Worm (Caenorhabditis elegans) whole organism, L4 larva: ENCODE data around the gene Y73F4A.3.

ENCODE experiments used
- D1046.2 ChIP-seq: fragments of 200-800 bp; sonication (Bioruptor generic); IDR thresholded peaks from 2 replicates; pipeline ENCODE4 v1.3.6; 2022; ENCODE audit warnings: missing genetic modification characterization, missing compliant biosample characterization
- F37D6.2 ChIP-seq: sonication (generic microtip); optimal IDR thresholded peaks from 2 replicates; lab custom pipeline; 2016; ENCODE audit warnings: mild to moderate bottlenecking, missing genetic modification characterization, missing compliant biosample characterization
- F44E2.7 ChIP-seq: fragments of 200-800 bp; sonication (Bioruptor generic); IDR thresholded peaks from 2 replicates; pipeline ENCODE4 v2.1.2; 2022; ENCODE audit warnings: missing genetic modification characterization, missing compliant biosample characterization
- F49E8.2 ChIP-seq: sonication (generic microtip); optimal IDR thresholded peaks from 2 replicates; lab custom pipeline; 2016; ENCODE audit warnings: missing compliant biosample characterization, mild to moderate bottlenecking, missing genetic modification characterization, borderline replicate concordance
- T20F7.1 ChIP-seq: fragments of 200-800 bp; sonication (Bioruptor generic); optimal IDR thresholded peaks from 2 replicates; lab custom pipeline; 2018; ENCODE audit warnings: mild to moderate bottlenecking, missing genetic modification characterization, missing compliant biosample characterization
- Y5F2A.4 ChIP-seq: fragments of 200-800 bp; sonication (Bioruptor generic); optimal IDR thresholded peaks from 2 replicates; lab custom pipeline; 2018; ENCODE audit warnings: mild to moderate bottlenecking, missing genetic modification characterization, missing compliant biosample characterization
- ZK546.5 ChIP-seq, 2 experiments: sonication (generic microtip); optimal IDR thresholded peaks; 2 replicates each; lab custom pipeline; 2017; ENCODE audit warnings: missing biosample characterization in 2 of 2, missing genetic modification characterization in 2 of 2
- aha-1 ChIP-seq: fragments of 150-350 bp; peaks from one replicate; lab custom pipeline; 2014; ENCODE audit warnings: missing biosample characterization, missing genetic modification characterization
- ama-1 ChIP-seq: fragments of 150-350 bp; optimal IDR thresholded peaks from 2 replicates; lab custom pipeline; 2014; ENCODE audit warnings: inconsistent platforms, mixed read lengths
- arid-1 ChIP-seq: fragments of 200-800 bp; sonication (Bioruptor generic); conservative IDR thresholded peaks from 2 replicates; pipeline ENCODE4 v1.3.6; 2022; ENCODE audit warnings: missing genetic modification reagents, missing genetic modification characterization, missing compliant biosample characterization
- attf-4 ChIP-seq: sonication (generic microtip); optimal IDR thresholded peaks from 3 replicates; lab custom pipeline; 2017; ENCODE audit warnings: missing biosample characterization, missing genetic modification characterization
- ceh-20 ChIP-seq: fragments of 200-800 bp; sonication (Bioruptor generic); IDR thresholded peaks from 2 replicates; pipeline ENCODE4 v1.3.6; 2022; ENCODE audit warnings: missing genetic modification reagents, missing genetic modification characterization, missing compliant biosample characterization
- ceh-32 ChIP-seq: sonication (generic microtip); optimal IDR thresholded peaks from 2 replicates; lab custom pipeline; 2016; ENCODE audit warnings: mild to moderate bottlenecking, missing genetic modification characterization, missing compliant biosample characterization; ENCODE audit not compliant: poor library complexity
- ceh-62 ChIP-seq: sonication (generic microtip); optimal IDR thresholded peaks from 2 replicates; lab custom pipeline; 2017; ENCODE audit warnings: missing biosample characterization, missing genetic modification characterization
- ces-1 ChIP-seq: fragments of 150-350 bp; sonication (generic microtip); optimal IDR thresholded peaks from 4 replicates; lab custom pipeline; 2014; ENCODE audit warnings: missing biosample characterization, missing genetic modification reagents, missing genetic modification characterization
- daf-12 ChIP-seq: fragments of 150-350 bp; optimal IDR thresholded peaks from 2 replicates; lab custom pipeline; 2014; ENCODE audit warnings: missing biosample characterization, missing genetic modification reagents, missing genetic modification characterization
- dmd-8 ChIP-seq: fragments of 200-800 bp; sonication (Bioruptor generic); IDR thresholded peaks from 2 replicates; pipeline ENCODE4 v1.3.6; 2022; ENCODE audit warnings: missing genetic modification characterization, missing compliant biosample characterization
- dmd-9 ChIP-seq: fragments of 200-800 bp; sonication (Bioruptor generic); IDR thresholded peaks from 2 replicates; pipeline ENCODE4 v1.3.6; 2022; ENCODE audit warnings: missing genetic modification reagents, missing genetic modification characterization, missing compliant biosample characterization
- dpl-1 ChIP-seq: fragments of 150-350 bp; optimal IDR thresholded peaks from 2 replicates; lab custom pipeline; 2014; ENCODE audit warnings: missing biosample characterization, missing genetic modification reagents, missing genetic modification characterization
- duxl-1 ChIP-seq: sonication (generic microtip); optimal IDR thresholded peaks from 2 replicates; lab custom pipeline; 2016; ENCODE audit warnings: mild to moderate bottlenecking, missing genetic modification characterization, moderate library complexity, missing compliant biosample characterization; ENCODE audit not compliant: poor library complexity
- dve-1 ChIP-seq: sonication (generic microtip); optimal IDR thresholded peaks from 2 replicates; lab custom pipeline; 2017; ENCODE audit warnings: antibody characterized with exemption, mild to moderate bottlenecking, missing genetic modification characterization, missing compliant biosample characterization; ENCODE audit not compliant: insufficient read depth
- gei-8 ChIP-seq: fragments of 200-800 bp; sonication (Bioruptor generic); optimal IDR thresholded peaks from 2 replicates; lab custom pipeline; 2018; ENCODE audit warnings: mild to moderate bottlenecking, missing genetic modification characterization, missing compliant biosample characterization
- hif-1 ChIP-seq, 2 experiments: sonication (generic microtip); optimal IDR thresholded peaks; 2 replicates each; lab custom pipeline; 2016 to 2017; ENCODE audit warnings: missing compliant biosample characterization in 2 of 2, missing genetic modification characterization in 2 of 2, missing genetic modification reagents in 2 of 2, missing genotype in 2 of 2, mild to moderate bottlenecking in 1 of 2
- hlh-30 ChIP-seq: sonication (generic microtip); optimal IDR thresholded peaks from 2 replicates; lab custom pipeline; 2017; ENCODE audit warnings: antibody characterized with exemption, mild to moderate bottlenecking, missing genetic modification characterization, missing compliant biosample characterization; ENCODE audit not compliant: insufficient read depth
- lim-7 ChIP-seq: fragments of 200-800 bp; sonication (Bioruptor generic); IDR thresholded peaks from 2 replicates; pipeline ENCODE4 v1.3.6; 2022; ENCODE audit warnings: missing genetic modification characterization, missing compliant biosample characterization
- lin-13 ChIP-seq: fragments of 150-350 bp; optimal IDR thresholded peaks from 2 replicates; lab custom pipeline; 2014; ENCODE audit warnings: missing biosample characterization, missing genetic modification reagents, missing genetic modification characterization
- lin-15B ChIP-seq: fragments of 150-350 bp; sonication (generic microtip); optimal IDR thresholded peaks from 3 replicates; lab custom pipeline; 2014; ENCODE audit warnings: missing biosample characterization, missing genetic modification characterization
- lir-3 ChIP-seq: sonication (generic microtip); optimal IDR thresholded peaks from 2 replicates; lab custom pipeline; 2016; ENCODE audit warnings: mild to moderate bottlenecking, missing genetic modification characterization, missing compliant biosample characterization
- mxl-2 ChIP-seq: fragments of 200-800 bp; sonication (Bioruptor generic); conservative IDR thresholded peaks from 2 replicates; pipeline ENCODE4 v1.3.6; 2022; ENCODE audit warnings: missing genetic modification reagents, missing genetic modification characterization, missing compliant biosample characterization
- nhr-102 ChIP-seq: sonication (generic microtip); optimal IDR thresholded peaks from 2 replicates; lab custom pipeline; 2016; ENCODE audit warnings: mild to moderate bottlenecking, missing genetic modification characterization, moderate library complexity, missing compliant biosample characterization
- nhr-111 ChIP-seq: fragments of 200-800 bp; sonication (Bioruptor generic); optimal IDR thresholded peaks from 2 replicates; lab custom pipeline; 2018; ENCODE audit warnings: mild to moderate bottlenecking, missing genetic modification characterization, missing compliant biosample characterization
- nhr-42 ChIP-seq: fragments of 200-800 bp; sonication (Bioruptor generic); IDR thresholded peaks from 2 replicates; pipeline ENCODE4 v1.3.6; 2022; ENCODE audit warnings: missing genetic modification characterization, missing compliant biosample characterization
- nhr-48 ChIP-seq: sonication (generic microtip); optimal IDR thresholded peaks from 2 replicates; lab custom pipeline; 2016; ENCODE audit warnings: mild to moderate bottlenecking, missing genetic modification characterization, missing compliant biosample characterization
- pha-4 ChIP-seq, 2 experiments: fragments of 150-350 bp in 1 of 2; fragments of 200-800 bp in 1 of 2; sonication (Bioruptor generic) in 1 of 2; IDR thresholded peaks in 1 of 2; optimal IDR thresholded peaks in 1 of 2; 2 replicates each; pipeline versions ENCODE4 v1.3.6 to Lab custom; 2014 to 2022; ENCODE audit warnings: missing genetic modification characterization in 2 of 2, missing genetic modification reagents in 2 of 2, missing biosample characterization in 1 of 2, missing compliant biosample characterization in 1 of 2
- pqm-1 ChIP-seq: sonication (generic microtip); optimal IDR thresholded peaks from 2 replicates; lab custom pipeline; 2017; ENCODE audit warnings: missing biosample characterization, missing genetic modification characterization
- rbr-2 ChIP-seq: sonication (generic microtip); optimal IDR thresholded peaks from 2 replicates; lab custom pipeline; 2016; ENCODE audit warnings: missing genotype, missing genetic modification characterization, missing compliant biosample characterization
- snpc-1.2 ChIP-seq: fragments of 200-800 bp; sonication (Bioruptor generic); IDR thresholded peaks from 2 replicates; pipeline ENCODE4 v1.3.6; 2022; ENCODE audit warnings: missing genetic modification reagents, missing genetic modification characterization, missing compliant biosample characterization
- snpc-4 ChIP-seq: fragments of 150-350 bp; optimal IDR thresholded peaks from 2 replicates; lab custom pipeline; 2014; ENCODE audit warnings: missing biosample characterization, missing genetic modification characterization
- spr-1 ChIP-seq: sonication (generic microtip); optimal IDR thresholded peaks from 2 replicates; lab custom pipeline; 2016; ENCODE audit warnings: mild to moderate bottlenecking, missing genetic modification characterization, missing compliant biosample characterization
- unc-62 ChIP-seq, 3 experiments: fragments of 150-350 bp in 1 of 3; sonication (generic microtip); optimal IDR thresholded peaks in 2 of 3; peaks in 1 of 3; 1 replicate in 1 of 3; 2 replicates in 2 of 3; lab custom pipeline; 2014 to 2017; ENCODE audit warnings: missing biosample characterization in 3 of 3, missing genetic modification characterization in 3 of 3, missing genetic modification reagents in 3 of 3, missing genotype in 1 of 3
- zip-11 ChIP-seq: fragments of 200-800 bp; sonication (Bioruptor generic); IDR thresholded peaks from 2 replicates; pipeline ENCODE4 v1.3.6; 2022; ENCODE audit warnings: missing genetic modification characterization, missing compliant biosample characterization
- zip-2 ChIP-seq: fragments of 150-350 bp; optimal IDR thresholded peaks from 2 replicates; lab custom pipeline; 2014; ENCODE audit warnings: missing biosample characterization, missing genetic modification characterization

Gene Y73F4A.3

DNA sequence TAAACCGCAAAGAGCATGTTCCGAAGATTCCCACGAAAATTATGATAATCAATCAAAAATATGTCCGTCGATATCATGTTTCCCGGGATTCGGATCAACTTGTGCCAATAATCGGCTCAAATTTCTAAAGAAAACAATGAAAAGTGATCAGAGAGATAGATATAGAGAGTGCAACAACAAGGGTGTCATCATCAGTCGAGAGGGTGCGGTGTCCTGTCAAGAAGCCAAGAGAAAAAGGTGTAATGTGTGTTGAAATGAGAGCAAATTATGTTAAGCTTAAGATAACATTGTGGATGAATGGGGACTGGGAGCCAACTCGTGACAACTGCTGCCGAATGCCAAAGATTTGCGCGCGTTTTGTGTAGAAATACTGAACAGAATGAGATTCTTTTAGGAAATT is 32.3 kb downstream of the Y73F4A.3 start:
- no peak for TF ChIP-seq dpl-1 (GFP tag; lab: Kevin White, UChicago)
- no peak for TF ChIP-seq lir-3 (tag; lab: Kevin White, UChicago)
- no peak for TF ChIP-seq nhr-48 (tag; lab: Kevin White, UChicago)
- TF ChIP-seq zip-11 (GFP tag; lab: Robert Waterston, UW): no peak
- TF ChIP-seq zip-2 (tag; lab: Kevin White, UChicago): no peak
- no peak for TF ChIP-seq F37D6.2 (tag; lab: Kevin White, UChicago)
- no peak for TF ChIP-seq dmd-8 (GFP tag; lab: Robert Waterston, UW)
- TF ChIP-seq mxl-2 (GFP tag; lab: Robert Waterston, UW): no peak
- TF ChIP-seq pha-4 (GFP tag; IDR thresholded peaks at IDR 0.05; lab: Robert Waterston, UW): no peak
- no peak for TF ChIP-seq pha-4 (tag; optimal IDR thresholded peaks at IDR 0.05; lab: Kevin White, UChicago)
- no peak for TF ChIP-seq lin-13
- TF ChIP-seq F44E2.7 (GFP tag; lab: Robert Waterston, UW): no peak
- no peak for TF ChIP-seq ceh-32
- TF ChIP-seq lin-15B (tag; lab: Kevin White, UChicago): no peak
- no peak for TF ChIP-seq gei-8
- no peak for TF ChIP-seq D1046.2
- TF ChIP-seq T20F7.1 (GFP tag; lab: Kevin White, UChicago): no peak

DNA sequence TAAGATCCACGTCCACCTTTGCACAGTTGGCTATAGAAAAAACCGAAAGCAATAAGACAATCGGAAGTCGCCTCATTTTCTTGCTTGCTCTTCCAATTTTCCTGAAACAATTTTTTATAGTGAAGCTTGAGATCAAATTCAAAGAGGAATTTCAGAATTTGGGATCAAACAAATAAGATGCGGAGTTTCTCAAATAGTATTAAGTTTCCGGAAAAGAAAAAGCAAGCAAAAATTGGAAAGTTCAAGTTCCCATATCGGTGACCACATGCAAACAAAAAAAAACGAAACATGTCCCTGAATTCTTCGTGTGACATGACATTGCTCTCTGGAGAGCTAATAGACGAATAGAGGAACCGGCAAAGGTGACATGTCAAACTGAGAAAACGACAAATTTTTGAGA is 35.0 kb downstream of the Y73F4A.3 start, which contains the start of gene unc-129:
Gene unc-129, minus strand, starts transcription at position 101 of the 400 bp plus-strand sequence.
- peak in 1 of 2 experiments; percentile 69 for TF ChIP-seq unc-62 (GFP tag; optimal IDR thresholded peaks at IDR 0.05 in 1 of 2; lab: Kevin White, UChicago)
- no peak for TF ChIP-seq unc-62 (tag; optimal IDR thresholded peaks at IDR 0.05; lab: Kevin White, UChicago)
- TF ChIP-seq spr-1 (tag; lab: Kevin White, UChicago): no peak

DNA sequence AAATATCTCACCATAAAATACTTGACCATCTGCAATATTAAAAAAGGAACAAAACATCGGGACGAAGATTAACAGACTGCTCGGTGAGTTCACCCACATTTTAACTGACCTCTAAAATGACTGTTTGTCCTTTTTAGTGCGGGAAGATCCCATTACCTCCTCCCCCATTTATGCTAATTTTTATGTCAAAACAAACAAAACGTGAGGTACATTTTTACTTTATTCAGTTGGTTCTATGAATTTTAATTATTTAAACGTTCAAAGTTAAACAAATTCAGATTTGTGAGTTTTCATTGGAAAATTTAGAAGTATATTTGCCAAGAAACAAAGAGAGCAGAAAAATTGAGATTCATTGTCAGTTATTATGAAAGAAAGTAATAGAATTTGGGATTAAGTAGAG is 37.7 kb downstream of the Y73F4A.3 start, which contains the start of gene C53D6.8:
Gene C53D6.8, minus strand, starts transcription at position 101 of the 400 bp plus-strand sequence.
- TF ChIP-seq zip-11 (GFP tag; lab: Robert Waterston, UW) (no peak), ZK546.5 (tag; optimal IDR thresholded peaks at IDR 0.05; lab: Kevin White, UChicago) (no peak), ama-1 (lab: Kevin White, UChicago) (no peak), ceh-20 (no peak), lim-7 (GFP tag; lab: Robert Waterston, UW) (no peak), nhr-111 (GFP tag; lab: Kevin White, UChicago) (no peak), snpc-4 (tag; lab: Kevin White, UChicago) (no peak), duxl-1 (no peak), attf-4 (tag; lab: Kevin White, UChicago) (no peak), arid-1 (GFP tag; lab: Robert Waterston, UW) (no peak)
- TF ChIP-seq, all 104 proteins: peak for 0

DNA sequence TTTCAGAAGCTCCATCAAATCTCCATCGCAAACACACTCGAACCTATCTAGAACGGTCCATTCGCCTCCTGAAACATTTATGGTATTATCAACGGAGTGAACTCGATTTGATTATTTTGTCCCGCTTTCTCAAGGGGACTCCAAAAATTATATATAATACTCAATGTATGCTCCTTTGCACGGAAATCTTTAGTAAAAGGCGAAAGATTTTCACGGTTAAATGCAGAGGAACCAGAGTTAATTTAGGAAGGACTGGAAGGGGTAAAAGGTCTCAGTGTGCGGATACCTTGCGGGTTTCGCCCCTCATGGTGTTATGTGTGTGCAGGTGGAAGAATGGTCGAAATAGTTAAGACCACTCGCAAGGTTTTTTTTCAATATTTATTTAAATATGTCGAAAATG is 39.1 kb downstream of the Y73F4A.3 start:
- TF ChIP-seq ceh-62 (tag; lab: Kevin White, UChicago): no peak
- TF ChIP-seq dmd-9 (GFP tag; lab: Robert Waterston, UW): no peak
- TF ChIP-seq ces-1 (GFP tag; lab: Kevin White, UChicago): no peak
- TF ChIP-seq Y5F2A.4 (GFP tag; lab: Kevin White, UChicago): no peak
- peak; percentile 36 for TF ChIP-seq dve-1
- TF ChIP-seq lin-13: no peak
- peak; percentile 90 for TF ChIP-seq snpc-1.2 (GFP tag; lab: Robert Waterston, UW)
- peak; percentile 32 for TF ChIP-seq nhr-102
- TF ChIP-seq spr-1 (tag; lab: Kevin White, UChicago): no peak
- peak; percentile 40 for TF ChIP-seq snpc-4 (tag; lab: Kevin White, UChicago)
- TF ChIP-seq aha-1 (tag; lab: Kevin White, UChicago): peak; percentile 69
- TF ChIP-seq rbr-2 (tag; lab: Kevin White, UChicago): no peak
- no peak for TF ChIP-seq nhr-42 (GFP tag; lab: Robert Waterston, UW)
- no peak for TF ChIP-seq hif-1 (tag; optimal IDR thresholded peaks at IDR 0.05; lab: Kevin White, UChicago)
- TF ChIP-seq D1046.2: no peak
- no peak for TF ChIP-seq mxl-2 (GFP tag; lab: Robert Waterston, UW)
- no peak for TF ChIP-seq daf-12 (tag; lab: Kevin White, UChicago)
- TF ChIP-seq hlh-30 (tag; lab: Kevin White, UChicago): no peak
- peak; percentile 68 for TF ChIP-seq F49E8.2 (tag; lab: Kevin White, UChicago)
- no peak for TF ChIP-seq pqm-1 (tag; lab: Kevin White, UChicago)
